Fruit fly (Drosophila melanogaster): ENCODE data around the gene Rbp9.

Rbp9 gene

dm6 chr2L:2966917-2967316 is 12.4 kb downstream of the Rbp9 start (continued):
- TF ChIP-seq p53 (GFP tag; optimal IDR thresholded peaks at IDR 0.05) (peak; percentile 6), Hey (tag; optimal IDR thresholded peaks at IDR 0.05) (no peak), CG4707 (GFP tag; optimal IDR thresholded peaks at IDR 0.05) (no peak), Dref (GFP tag; IDR thresholded peaks at IDR 0.05) (no peak), CG4854 (GFP tag; optimal IDR thresholded peaks at IDR 0.05) (no peak), Atf3 (GFP tag; optimal IDR thresholded peaks at IDR 0.05) (no peak), CG13775 (GFP tag; optimal IDR thresholded peaks at IDR 0.05) (peak; percentile 15), ken (GFP tag; IDR thresholded peaks at IDR 0.05) (no peak), CG7839 (tag; optimal IDR thresholded peaks at IDR 0.05) (no peak), Neu2 (GFP tag; optimal IDR thresholded peaks at IDR 0.05; ENCODE audit: borderline replicate concordance) (no peak), CG1233 (GFP tag; optimal IDR thresholded peaks at IDR 0.05) (peak; percentile 19), CG4404 (GFP tag; IDR thresholded peaks at IDR 0.05) (no peak), tna (GFP tag; IDR thresholded peaks at IDR 0.05; ENCODE audit: partially characterized antibody) (no peak), ci (GFP tag; IDR thresholded peaks at IDR 0.05) (peak; percentile 64; the same call in 2 of the 3 replicates), CG2199 (GFP tag; IDR thresholded peaks at IDR 0.05) (0 out of 3 replicates have a peak, but pooled peaks have one; percentile 8), CG6689 (GFP tag; IDR thresholded peaks at IDR 0.05) (no peak), az2 (GFP tag; optimal IDR thresholded peaks at IDR 0.05) (no peak), Elba2 (GFP tag; optimal IDR thresholded peaks at IDR 0.05) (peak; percentile 21), Dfd (GFP tag; optimal IDR thresholded peaks at IDR 0.05) (no peak), CG17829 (tag; optimal IDR thresholded peaks at IDR 0.05) (no peak), CG13123 (GFP tag; optimal IDR thresholded peaks at IDR 0.05) (no peak), zen (tag; optimal IDR thresholded peaks at IDR 0.05) (peak; percentile 58), Hand (GFP tag; optimal IDR thresholded peaks at IDR 0.05) (no peak), sens-2 (GFP tag; IDR thresholded peaks at IDR 0.05) (peak; percentile 43; the same call in 1 of the 2 replicates), CG3407 (GFP tag; optimal IDR thresholded peaks at IDR 0.05) (peak; percentile 4), CG8924 (tag; optimal IDR thresholded peaks at IDR 0.05) (no peak), Hmr (GFP tag; optimal IDR thresholded peaks at IDR 0.05) (no peak), CG17361 (GFP tag; IDR thresholded peaks at IDR 0.05) (0 out of 3 replicates have a peak, but pooled peaks have one; percentile 34), unpg (GFP tag; optimal IDR thresholded peaks at IDR 0.05) (no peak), sima (GFP tag; optimal IDR thresholded peaks at IDR 0.05) (no peak), sim (GFP tag; IDR thresholded peaks at IDR 0.05) (peak; percentile 38; the same call in 1 of the 2 replicates), lbe (GFP tag; optimal IDR thresholded peaks at IDR 0.05) (no peak), CG10431 (GFP tag; optimal IDR thresholded peaks at IDR 0.05) (peak; percentile 13), fru (optimal IDR thresholded peaks at IDR 0.05) (no peak), CG3847 (GFP tag; IDR thresholded peaks at IDR 0.05) (peak; percentile 30; the same call in 1 of the 2 replicates), otp (GFP tag; IDR thresholded peaks at IDR 0.05) (no peak), Doc2 (GFP tag; IDR thresholded peaks at IDR 0.05) (no peak), PHDP (tag; optimal IDR thresholded peaks at IDR 0.05) (no peak), HLHmδ (GFP tag; optimal IDR thresholded peaks at IDR 0.05) (peak; percentile 74), NC2β (GFP tag; optimal IDR thresholded peaks at IDR 0.05) (no peak), Doc3 (GFP tag; IDR thresholded peaks at IDR 0.05; ENCODE audit: partially characterized antibody) (0 out of 3 replicates have a peak, but pooled peaks have one; percentile 14), CG10979 (tag; optimal IDR thresholded peaks at IDR 0.05) (peak; percentile 46), tio (GFP tag; optimal IDR thresholded peaks at IDR 0.05) (no peak), E2f2 (GFP tag; IDR thresholded peaks at IDR 0.05) (no peak), BEAF-32 (GFP tag; optimal IDR thresholded peaks at IDR 0.05) (no peak), CG18262 (tag; optimal IDR thresholded peaks at IDR 0.05) (no peak), ewg (GFP tag; optimal IDR thresholded peaks at IDR 0.05) (no peak), CG9727 (GFP tag; optimal IDR thresholded peaks at IDR 0.05) (peak; percentile 49), tgo (GFP tag; IDR thresholded peaks at IDR 0.05) (no peak), CG10209 (GFP tag; optimal IDR thresholded peaks at IDR 0.05) (no peak), gt (GFP tag; IDR thresholded peaks at IDR 0.05) (no peak)

Data from whole organism, embryonic.